Fruit fly (Drosophila melanogaster): ENCODE data around the gene Coq8.
A peak's percentile ranks its signal among the peaks of the same experiment; 100 is the strongest.

Coq8 gene

DNA sequence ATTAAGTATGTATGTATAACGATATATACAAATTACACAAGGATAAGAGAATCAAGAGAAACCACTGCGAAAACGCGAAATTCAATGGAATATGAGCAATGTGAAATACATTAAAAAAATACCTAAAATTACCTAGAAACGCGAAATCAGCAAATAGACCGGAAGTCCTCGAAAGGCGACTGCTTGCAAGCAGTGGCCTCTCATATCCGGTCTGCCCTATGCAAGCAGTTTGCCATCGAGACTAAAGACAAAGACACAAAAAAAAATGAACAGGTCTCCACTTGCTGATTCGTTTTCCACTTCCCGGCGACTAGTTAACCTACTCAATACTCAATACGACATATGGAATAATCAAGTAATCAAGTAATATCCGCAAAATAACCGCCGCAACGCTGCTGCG is 46.8 kb upstream of the Coq8 start (continued):
- TF ChIP-seq CG16813 (GFP tag; IDR thresholded peaks at IDR 0.05; ENCODE audit: partially characterized antibody) = no peak
- no peak for TF ChIP-seq Oaz (GFP tag; IDR thresholded peaks at IDR 0.05)
- no peak for TF ChIP-seq Hey (tag; optimal IDR thresholded peaks at IDR 0.05)
- TF ChIP-seq Atf-2 (GFP tag; optimal IDR thresholded peaks at IDR 0.05) = no peak
- TF ChIP-seq btn (GFP tag; optimal IDR thresholded peaks at IDR 0.05) = no peak
- TF ChIP-seq shn (GFP tag; optimal IDR thresholded peaks at IDR 0.05) = no peak
- TF ChIP-seq CG30403 (GFP tag; optimal IDR thresholded peaks at IDR 0.05) = no peak
- no peak for TF ChIP-seq CG12744 (GFP tag; optimal IDR thresholded peaks at IDR 0.05)
- TF ChIP-seq phol (tag; optimal IDR thresholded peaks at IDR 0.05) = peak; percentile 37
- TF ChIP-seq Fer1 (GFP tag; optimal IDR thresholded peaks at IDR 0.05) = peak; percentile 41
- peak; percentile 47 for TF ChIP-seq HLHmδ (GFP tag; optimal IDR thresholded peaks at IDR 0.05)
- no peak for TF ChIP-seq luna (GFP tag; optimal IDR thresholded peaks at IDR 0.05)
- TF ChIP-seq chm (GFP tag; IDR thresholded peaks at IDR 0.05) = no peak
- no peak for TF ChIP-seq CG4360 (GFP tag; IDR thresholded peaks at IDR 0.05)
- no peak for TF ChIP-seq tx (GFP tag; optimal IDR thresholded peaks at IDR 0.05)
- TF ChIP-seq CG8290 (GFP tag; optimal IDR thresholded peaks at IDR 0.05) = no peak
- peak in 1 of 2 experiments; percentile 60 for TF ChIP-seq CG8290 (tag; optimal IDR thresholded peaks at IDR 0.05)
- TF ChIP-seq ttk (GFP tag; IDR thresholded peaks at IDR 0.05) = no peak
- no peak for TF ChIP-seq Hr3 (GFP tag; optimal IDR thresholded peaks at IDR 0.05)
- TF ChIP-seq Hsf (GFP tag; optimal IDR thresholded peaks at IDR 0.05) = no peak
- no peak for TF ChIP-seq bab2 (GFP tag; optimal IDR thresholded peaks at IDR 0.05)
- no peak for TF ChIP-seq CG16815 (GFP tag; optimal IDR thresholded peaks at IDR 0.05)
- TF ChIP-seq Mad (GFP tag; optimal IDR thresholded peaks at IDR 0.05) = no peak
- TF ChIP-seq Sry-δ (GFP tag; optimal IDR thresholded peaks at IDR 0.05) = no peak
- TF ChIP-seq CG11723 (GFP tag; optimal IDR thresholded peaks at IDR 0.05) = no peak
- no peak for TF ChIP-seq CG9797 (GFP tag; optimal IDR thresholded peaks at IDR 0.05)
- TF ChIP-seq tup (GFP tag; optimal IDR thresholded peaks at IDR 0.05) = no peak
- no peak for TF ChIP-seq chn (GFP tag; optimal IDR thresholded peaks at IDR 0.05)
- no peak for TF ChIP-seq Dbx (GFP tag; IDR thresholded peaks at IDR 0.05)
- peak; percentile 46 for TF ChIP-seq Asciz (GFP tag; optimal IDR thresholded peaks at IDR 0.05)
- TF ChIP-seq CG12391 (tag; optimal IDR thresholded peaks at IDR 0.05) = no peak
- no peak for TF ChIP-seq sr (GFP tag; IDR thresholded peaks at IDR 0.05)
- peak; percentile 17 for TF ChIP-seq odd (GFP tag; optimal IDR thresholded peaks at IDR 0.05)
- TF ChIP-seq ara (GFP tag; IDR thresholded peaks at IDR 0.05) = peak; percentile 27; the same call in 1 of the 2 replicates
- no peak for TF ChIP-seq Hmx (GFP tag; optimal IDR thresholded peaks at IDR 0.05)
- TF ChIP-seq CG7786 (GFP tag; optimal IDR thresholded peaks at IDR 0.05) = no peak
- TF ChIP-seq repo (GFP tag; optimal IDR thresholded peaks at IDR 0.05) = no peak
- no peak for TF ChIP-seq CG12155 (GFP tag; optimal IDR thresholded peaks at IDR 0.05)
- no peak for TF ChIP-seq Hr39 (optimal IDR thresholded peaks at IDR 0.05)
- TF ChIP-seq CG33557 (GFP tag; optimal IDR thresholded peaks at IDR 0.05) = peak; percentile 55
- TF ChIP-seq vnd (GFP tag; IDR thresholded peaks at IDR 0.05; ENCODE audit: partially characterized antibody) = no peak
- no peak for TF ChIP-seq lbe (GFP tag; optimal IDR thresholded peaks at IDR 0.05)
- TF ChIP-seq ems (GFP tag; optimal IDR thresholded peaks at IDR 0.05) = no peak
- peak; percentile 9 for TF ChIP-seq CG1529 (GFP tag; optimal IDR thresholded peaks at IDR 0.05)
- no peak for TF ChIP-seq hb (GFP tag; IDR thresholded peaks at IDR 0.05; ENCODE audit: partially characterized antibody)
- no peak for TF ChIP-seq CG17612 (GFP tag; IDR thresholded peaks at IDR 0.05)
- TF ChIP-seq CG31365 (tag; optimal IDR thresholded peaks at IDR 0.05) = peak; percentile 91
- no peak for TF ChIP-seq Ssrp (tag; optimal IDR thresholded peaks at IDR 0.05)
- TF ChIP-seq PHDP (tag; optimal IDR thresholded peaks at IDR 0.05) = no peak
- TF ChIP-seq ro (GFP tag; IDR thresholded peaks at IDR 0.05) = no peak
- TF ChIP-seq gro (GFP tag; optimal IDR thresholded peaks at IDR 0.05) = no peak
- peak; percentile 45 for TF ChIP-seq CG4328 (GFP tag; optimal IDR thresholded peaks at IDR 0.05)
- peak; percentile 24 for TF ChIP-seq CG4424 (GFP tag; optimal IDR thresholded peaks at IDR 0.05)

Data from whole organism, embryonic.